Fruit fly (Drosophila melanogaster): ENCODE measurements around the gene FucTB.

FucTB gene

DNA sequence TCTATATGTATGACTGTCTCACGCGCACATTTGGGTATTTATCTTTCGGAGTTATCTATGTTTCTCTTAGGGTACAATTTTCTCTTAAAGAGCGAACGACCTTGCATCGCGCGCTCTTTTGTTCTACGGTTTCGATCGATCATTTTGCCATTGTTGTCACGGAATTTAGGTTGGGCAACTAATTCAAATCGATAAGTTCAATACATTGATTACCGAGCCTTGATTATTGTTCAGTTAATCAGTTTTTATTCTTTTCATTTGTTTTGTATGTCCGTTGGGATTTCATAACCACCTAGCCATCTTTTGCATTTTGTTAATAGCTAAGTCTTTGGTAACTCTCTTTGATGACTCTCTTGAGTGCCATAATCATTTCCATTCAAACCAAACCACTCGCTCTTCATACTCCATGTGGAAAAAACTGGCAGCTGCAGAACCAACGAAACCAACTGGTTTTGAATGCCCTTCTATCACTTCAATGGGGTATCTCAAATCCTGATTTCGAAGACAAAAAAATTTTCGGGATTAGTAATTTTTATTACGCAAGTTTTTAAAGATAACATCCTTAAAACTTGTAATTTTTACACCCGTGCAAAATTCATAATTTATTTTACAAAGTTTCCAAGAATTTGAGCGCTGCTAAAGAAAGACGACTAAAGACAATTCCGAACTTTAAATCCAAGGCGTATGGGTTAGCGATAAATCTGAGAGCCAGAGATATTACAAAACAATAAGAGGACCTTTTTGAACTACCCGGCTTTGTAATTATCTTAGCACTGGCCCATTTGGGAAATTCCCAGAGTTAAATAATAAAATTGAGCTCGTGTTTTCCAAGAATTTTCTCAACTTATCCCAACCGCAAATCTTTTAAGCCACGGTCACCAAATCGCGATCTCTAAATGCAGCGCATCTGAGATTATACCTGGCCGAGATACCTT is 17.7 kb upstream of the FucTB start (continued):
- TF ChIP-seq CG32772 (GFP tag; IDR thresholded peaks at IDR 0.05) (no peak), jumu (GFP tag; optimal IDR thresholded peaks at IDR 0.05) (peak; percentile 4), CG8089 (GFP tag; optimal IDR thresholded peaks at IDR 0.05) (peak; percentile 10), lbe (GFP tag; optimal IDR thresholded peaks at IDR 0.05) (no peak), z (GFP tag; IDR thresholded peaks at IDR 0.05) (peak; percentile 73; the same call in 2 of the 3 replicates), Meics (GFP tag; optimal IDR thresholded peaks at IDR 0.05) (peak; percentile 47), CG8281 (tag; optimal IDR thresholded peaks at IDR 0.05) (no peak), unc-4 (GFP tag; IDR thresholded peaks at IDR 0.05; ENCODE audit: partially characterized antibody) (no peak), hb (GFP tag; IDR thresholded peaks at IDR 0.05; ENCODE audit: partially characterized antibody) (no peak), Hr78 (GFP tag; optimal IDR thresholded peaks at IDR 0.05) (no peak), CG7372 (GFP tag; IDR thresholded peaks at IDR 0.05) (no peak), Bteb2 (GFP tag; optimal IDR thresholded peaks at IDR 0.05) (no peak), ERR (GFP tag; optimal IDR thresholded peaks at IDR 0.05) (no peak), mld (GFP tag; IDR thresholded peaks at IDR 0.05; ENCODE audit: partially characterized antibody) (no peak), Adf1 (GFP tag; IDR thresholded peaks at IDR 0.05) (no peak), CG15073 (GFP tag; optimal IDR thresholded peaks at IDR 0.05) (no peak), CG18011 (GFP tag; optimal IDR thresholded peaks at IDR 0.05) (no peak), C15 (GFP tag; IDR thresholded peaks at IDR 0.05) (no peak), ap (GFP tag; IDR thresholded peaks at IDR 0.05) (no peak; the same call in 1 of the 2 replicates), cad (GFP tag; optimal IDR thresholded peaks at IDR 0.05) (peak; percentile 5), ro (GFP tag; IDR thresholded peaks at IDR 0.05) (no peak), Dll (GFP tag; IDR thresholded peaks at IDR 0.05; ENCODE audit: partially characterized antibody) (peak; percentile 43; the same call in 1 of the 4 replicates), row (GFP tag; IDR thresholded peaks at IDR 0.05) (no peak; the same call in 1 of the 3 replicates), eve (GFP tag; optimal IDR thresholded peaks at IDR 0.05) (peak in 1 of 2 experiments; percentile 10), yki (optimal IDR thresholded peaks at IDR 0.05) (peak; percentile 28), CG9727 (GFP tag; optimal IDR thresholded peaks at IDR 0.05) (peak; percentile 45), al (GFP tag; IDR thresholded peaks at IDR 0.05) (peak; percentile 5; the same call in 1 of the 2 replicates), zen (tag; optimal IDR thresholded peaks at IDR 0.05) (no peak), Dip3 (GFP tag; optimal IDR thresholded peaks at IDR 0.05) (no peak), twi (tag; optimal IDR thresholded peaks at IDR 0.05) (no peak), Sry-δ (GFP tag; optimal IDR thresholded peaks at IDR 0.05) (no peak), kni (GFP tag; optimal IDR thresholded peaks at IDR 0.05) (peak; percentile 37), Drgx (GFP tag; IDR thresholded peaks at IDR 0.05) (no peak), dm (GFP tag; optimal IDR thresholded peaks at IDR 0.05) (peak; percentile 28), usp (GFP tag; optimal IDR thresholded peaks at IDR 0.05) (no peak), Hsf (GFP tag; optimal IDR thresholded peaks at IDR 0.05) (no peak), CG9876 (GFP tag; optimal IDR thresholded peaks at IDR 0.05) (no peak), Poxn (GFP tag; IDR thresholded peaks at IDR 0.05) (no peak), CG3847 (GFP tag; IDR thresholded peaks at IDR 0.05) (no peak), Deaf1 (tag; optimal IDR thresholded peaks at IDR 0.05) (no peak), sima (GFP tag; optimal IDR thresholded peaks at IDR 0.05) (no peak), ato (GFP tag; IDR thresholded peaks at IDR 0.05; ENCODE audit: partially characterized antibody) (no peak), run (tag; optimal IDR thresholded peaks at IDR 0.05) (no peak), h (optimal IDR thresholded peaks at IDR 0.05) (no peak), CG6272 (GFP tag; IDR thresholded peaks at IDR 0.05) (no peak), pum (GFP tag; optimal IDR thresholded peaks at IDR 0.05) (peak; percentile 36), gro (GFP tag; optimal IDR thresholded peaks at IDR 0.05) (no peak), pan (optimal IDR thresholded peaks at IDR 0.05) (no peak), pan (GFP tag; optimal IDR thresholded peaks at IDR 0.05 in 1 of 2, IDR thresholded peaks at IDR 0.05 in 1 of 2) (no peak), Gsc (GFP tag; IDR thresholded peaks at IDR 0.05) (no peak), CG3065 (GFP tag; optimal IDR thresholded peaks at IDR 0.05) (no peak)
